Worm (Caenorhabditis elegans): ENCODE data around the gene str-8.

DNA sequence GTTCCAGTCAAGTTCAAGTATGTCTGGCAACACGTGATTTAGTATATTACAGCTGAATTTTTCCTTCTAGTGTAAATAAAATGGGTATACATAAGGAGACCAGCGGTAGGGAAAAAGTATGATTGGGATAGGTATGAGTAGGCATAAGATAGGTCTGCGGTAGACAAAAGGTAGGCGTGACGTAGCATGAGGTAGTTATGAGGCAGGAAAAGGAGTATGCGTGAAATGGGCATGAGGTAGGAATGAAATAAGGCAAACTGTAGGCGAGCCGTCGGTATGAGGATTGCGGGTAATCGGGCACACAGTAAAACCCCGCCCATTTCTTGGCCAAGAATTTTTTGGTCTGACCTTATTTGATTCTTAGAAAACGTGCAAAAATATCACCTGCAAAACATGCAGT is 33.4 kb upstream of the str-8 start:
- TF ChIP-seq unc-130 (GFP tag; optimal IDR thresholded peaks at IDR 0.05) (no peak), F22D6.2 (tag; optimal IDR thresholded peaks at IDR 0.05) (no peak)

Measured in whole organism, young adult.